Fruit fly (Drosophila melanogaster) whole organism, adult: ENCODE data around the gene eEF1gamma.

Experiments used
- CG11617 ChIP-seq: fragments of 200-800 bp; sonication (Bioruptor generic); optimal IDR thresholded peaks from 2 replicates; lab custom pipeline; 2017; ENCODE audit warnings: mild to moderate bottlenecking, missing biosample characterization, missing genetic modification reagents, missing genetic modification characterization
- CG12768 ChIP-seq: fragments of 200-800 bp; sonication (Bioruptor generic); optimal IDR thresholded peaks from 2 replicates; lab custom pipeline; 2017; ENCODE audit warnings: missing biosample characterization, missing genetic modification characterization, mild to moderate bottlenecking, moderate library complexity, missing genetic modification reagents
- CG14711 ChIP-seq: fragments of 200-800 bp; sonication (Bioruptor generic); optimal IDR thresholded peaks from 2 replicates; lab custom pipeline; 2018; ENCODE audit warnings: missing biosample characterization, mild to moderate bottlenecking, missing genetic modification characterization, moderate library complexity
- CG1620 ChIP-seq: fragments of 200-800 bp; sonication (Bioruptor generic); optimal IDR thresholded peaks from 2 replicates; lab custom pipeline; 2016; ENCODE audit warnings: missing biosample characterization, missing genetic modification characterization
- CG33017 ChIP-seq: fragments of 200-800 bp; sonication (Bioruptor generic); optimal IDR thresholded peaks from 2 replicates; lab custom pipeline; 2018; ENCODE audit warnings: missing biosample characterization, mild to moderate bottlenecking, missing genetic modification characterization, moderate library complexity
- CG5204 ChIP-seq: fragments of 200-800 bp; sonication (Bioruptor generic); optimal IDR thresholded peaks from 2 replicates; lab custom pipeline; 2016; ENCODE audit warnings: missing biosample characterization, missing genetic modification characterization
- CG7045 ChIP-seq: fragments of 200-800 bp; sonication (Bioruptor generic); optimal IDR thresholded peaks from 2 replicates; lab custom pipeline; 2017; ENCODE audit warnings: missing biosample characterization, mild to moderate bottlenecking, missing genetic modification characterization
- CG7101 ChIP-seq: fragments of 200-800 bp; sonication (Bioruptor generic); optimal IDR thresholded peaks from 2 replicates; lab custom pipeline; 2018; ENCODE audit warnings: missing biosample characterization, mild to moderate bottlenecking, missing genetic modification characterization, moderate library complexity
- Clk ChIP-seq: fragments of 200-800 bp; sonication (Bioruptor generic); optimal IDR thresholded peaks from 2 replicates; lab custom pipeline; 2017; ENCODE audit warnings: missing biosample characterization, missing genetic modification characterization
- Crg-1 ChIP-seq: fragments of 200-800 bp; sonication (Bioruptor generic); optimal IDR thresholded peaks from 2 replicates; lab custom pipeline; 2016; ENCODE audit warnings: missing biosample characterization, missing genetic modification characterization
- Hr96 ChIP-seq: fragments of 200-800 bp; sonication (Bioruptor generic); optimal IDR thresholded peaks from 2 replicates; lab custom pipeline; 2016; ENCODE audit warnings: missing biosample characterization, missing genetic modification characterization
- Mnt ChIP-seq: fragments of 200-800 bp; sonication (Bioruptor generic); optimal IDR thresholded peaks from 2 replicates; lab custom pipeline; 2016; ENCODE audit warnings: missing biosample characterization, mild to moderate bottlenecking, missing genetic modification characterization
- bab1 ChIP-seq: fragments of 200-800 bp; sonication (Bioruptor generic); optimal IDR thresholded peaks from 3 replicates; lab custom pipeline; 2019; ENCODE audit warnings: missing biosample characterization, mild to moderate bottlenecking, missing genetic modification characterization, moderate library complexity
- cic ChIP-seq: fragments of 200-800 bp; sonication (Bioruptor generic); optimal IDR thresholded peaks from 2 replicates; lab custom pipeline; 2017; ENCODE audit warnings: missing biosample characterization, mild to moderate bottlenecking, missing genetic modification characterization, moderate library complexity
- cnc ChIP-seq, 2 experiments: fragments of >200 bp; optimal IDR thresholded peaks; 2 replicates each; lab custom pipeline; 2017
- kay ChIP-seq: fragments of 200-800 bp; sonication (Bioruptor generic); peaks from one replicate; lab custom pipeline; 2016; ENCODE audit warnings: missing biosample characterization, missing genetic modification characterization, borderline replicate concordance
- ovo ChIP-seq: fragments of 200-800 bp; sonication (Bioruptor generic); optimal IDR thresholded peaks from 2 replicates; lab custom pipeline; 2016; ENCODE audit warnings: missing biosample characterization, missing genetic modification characterization
- pad ChIP-seq: fragments of 200-800 bp; sonication (Bioruptor generic); optimal IDR thresholded peaks from 3 replicates; lab custom pipeline; 2017; ENCODE audit warnings: missing biosample characterization, missing genetic modification characterization, mild to moderate bottlenecking, moderate library complexity, missing genetic modification reagents
- tj ChIP-seq: fragments of 200-800 bp; sonication (Bioruptor generic); optimal IDR thresholded peaks from 3 replicates; lab custom pipeline; 2017; ENCODE audit warnings: missing biosample characterization, mild to moderate bottlenecking, missing genetic modification characterization, moderate library complexity
- toe ChIP-seq: fragments of 200-800 bp; sonication (Bioruptor generic); optimal IDR thresholded peaks from 2 replicates; lab custom pipeline; 2016; ENCODE audit warnings: missing biosample characterization, missing genetic modification characterization

Gene eEF1gamma

dm6 chr3R:29256811-29257439 lies 37.0 kb downstream of the eEF1gamma start:
- peak; percentile 44 for TF ChIP-seq tj (GFP tag; lab: Kevin White, UChicago)
- TF ChIP-seq Hr96 = no peak

DNA sequence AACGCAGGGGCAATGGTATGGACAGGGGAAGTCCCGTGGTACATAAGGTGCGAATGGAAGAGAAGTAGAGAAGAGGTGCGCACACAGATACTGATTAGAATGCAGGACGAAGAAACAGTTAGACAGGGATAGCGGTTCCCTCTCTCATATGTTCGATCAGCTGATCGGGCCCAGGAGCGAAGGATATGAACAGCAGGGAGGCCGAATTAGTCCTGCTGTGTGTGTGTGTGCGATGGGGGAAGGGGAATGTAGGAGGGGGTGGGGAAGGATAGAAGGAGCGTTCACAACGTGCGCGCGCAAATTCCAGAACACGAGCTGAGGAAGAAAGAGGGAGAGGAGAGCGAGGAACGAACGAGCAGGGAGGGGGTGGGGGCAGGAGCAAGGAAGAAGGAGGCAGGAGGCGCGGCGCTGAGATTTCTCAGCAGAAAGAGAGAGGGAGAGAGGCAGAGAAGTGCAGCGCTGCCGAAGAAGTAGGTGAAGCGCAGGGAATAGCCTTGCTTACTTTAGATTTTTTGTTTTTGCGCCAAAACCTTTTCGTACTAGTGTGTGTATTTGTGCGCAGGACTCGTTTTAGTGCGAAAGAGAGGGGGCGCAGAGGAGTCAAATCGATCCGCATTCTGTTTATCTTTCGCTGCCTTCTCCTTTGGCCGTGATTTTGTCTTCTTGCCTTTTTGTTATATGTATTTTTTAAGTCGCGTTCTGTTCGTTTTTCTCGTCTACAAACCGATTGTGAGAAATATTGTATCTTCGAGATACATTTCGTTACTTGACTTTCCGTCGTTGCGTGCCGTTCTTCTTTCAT lies 38.1 kb downstream of the eEF1gamma start:
- no peak for TF ChIP-seq CG12768 (GFP tag; lab: Kevin White, UChicago)
- peak; percentile 69 for TF ChIP-seq pad

dm6 chr3R:29259466-29260132 lies 39.6 kb downstream of the eEF1gamma start:
- TF ChIP-seq CG12768 (GFP tag; lab: Kevin White, UChicago) (no peak), cic (GFP tag; lab: Kevin White, UChicago) (no peak), CG7045 (GFP tag; lab: Kevin White, UChicago) (no peak), kay (no peak), CG33017 (tag; lab: Kevin White, UChicago) (no peak), toe (GFP tag; lab: Kevin White, UChicago) (no peak), CG7101 (tag; lab: Kevin White, UChicago) (no peak), CG14711 (no peak), bab1 (no peak)

DNA sequence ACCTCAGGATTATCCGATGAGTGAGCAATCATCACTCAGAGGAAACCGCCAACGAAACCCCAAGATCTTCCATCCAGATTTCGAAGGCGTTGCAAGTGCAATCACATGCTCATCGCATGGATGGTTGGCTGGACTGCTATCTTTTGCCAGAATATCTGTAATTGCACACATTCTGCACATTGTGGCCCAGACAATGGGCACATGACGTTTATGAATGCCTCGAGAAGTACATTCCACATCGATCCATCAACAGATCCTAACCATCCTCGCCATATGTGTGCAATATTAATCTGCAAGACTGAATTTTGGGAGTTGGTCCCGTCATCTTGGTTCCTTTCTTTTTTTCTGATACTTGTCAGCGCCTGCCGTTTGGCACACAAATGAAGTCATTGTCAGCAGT lies 42.5 kb downstream of the eEF1gamma start:
- TF ChIP-seq pad (no peak), CG1620 (GFP tag; lab: Kevin White, UChicago) (no peak), CG14711 (no peak), CG33017 (tag; lab: Kevin White, UChicago) (no peak), Clk (GFP tag; lab: Kevin White, UChicago) (no peak), CG7101 (tag; lab: Kevin White, UChicago) (no peak), ovo (GFP tag; lab: Kevin White, UChicago) (no peak), CG7045 (GFP tag; lab: Kevin White, UChicago) (no peak), Crg-1 (GFP tag; lab: Kevin White, UChicago) (no peak), CG5204 (GFP tag; lab: Kevin White, UChicago) (no peak), bab1 (no peak), cnc (optimal IDR thresholded peaks at IDR 0.05; lab: Kevin White, UChicago) (no peak), cic (GFP tag; lab: Kevin White, UChicago) (no peak), CG11617 (GFP tag; lab: Kevin White, UChicago) (no peak), CG12768 (GFP tag; lab: Kevin White, UChicago) (no peak), Mnt (GFP tag; lab: Kevin White, UChicago) (no peak)

DNA sequence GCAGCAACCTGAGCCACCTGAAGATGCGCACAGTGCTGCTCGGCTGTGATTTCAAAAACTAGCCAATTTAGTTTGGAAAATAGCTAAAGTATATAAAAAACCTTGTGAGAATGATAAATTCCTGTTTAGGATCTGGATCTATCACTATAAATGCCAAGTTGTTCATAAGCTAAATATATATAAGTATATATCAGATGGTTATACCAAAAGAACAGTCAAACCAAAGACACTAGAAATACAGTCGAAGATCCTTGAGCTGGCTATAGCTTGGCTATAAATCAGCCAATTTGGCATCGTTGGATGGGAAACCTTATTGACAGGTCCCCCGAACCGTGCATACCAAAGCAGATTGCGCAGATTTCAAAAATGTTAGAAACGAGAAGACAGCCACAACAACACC lies 43.3 kb downstream of the eEF1gamma start:
- no peak for TF ChIP-seq CG14711
- no peak for TF ChIP-seq kay
- TF ChIP-seq cnc (optimal IDR thresholded peaks at IDR 0.05; lab: Kevin White, UChicago) = no peak
- TF ChIP-seq Hr96 = no peak
- no peak for TF ChIP-seq CG33017 (tag; lab: Kevin White, UChicago)
- no peak for TF ChIP-seq CG12768 (GFP tag; lab: Kevin White, UChicago)
- TF ChIP-seq toe (GFP tag; lab: Kevin White, UChicago) = no peak
- TF ChIP-seq tj (GFP tag; lab: Kevin White, UChicago) = no peak
- no peak for TF ChIP-seq CG1620 (GFP tag; lab: Kevin White, UChicago)
- no peak for TF ChIP-seq CG5204 (GFP tag; lab: Kevin White, UChicago)

- no peak for TF ChIP-seq ovo (GFP tag; lab: Kevin White, UChicago)
Measured at dm6 chr3R:29265075-29265474, 45.1 kb downstream of the eEF1gamma start.

dm6 chr3R:29266607-29267006 lies 46.6 kb downstream of the eEF1gamma start:
- TF ChIP-seq kay (no peak), CG12768 (GFP tag; lab: Kevin White, UChicago) (no peak), bab1 (no peak), CG33017 (tag; lab: Kevin White, UChicago) (no peak), pad (no peak), Hr96 (no peak), tj (GFP tag; lab: Kevin White, UChicago) (no peak), CG7101 (tag; lab: Kevin White, UChicago) (no peak), CG1620 (GFP tag; lab: Kevin White, UChicago) (no peak), cnc (optimal IDR thresholded peaks at IDR 0.05; lab: Kevin White, UChicago) (no peak), CG5204 (GFP tag; lab: Kevin White, UChicago) (no peak), CG11617 (GFP tag; lab: Kevin White, UChicago) (no peak), Mnt (GFP tag; lab: Kevin White, UChicago) (no peak), CG14711 (no peak), Clk (GFP tag; lab: Kevin White, UChicago) (no peak), Crg-1 (GFP tag; lab: Kevin White, UChicago) (no peak), ovo (GFP tag; lab: Kevin White, UChicago) (no peak), CG7045 (GFP tag; lab: Kevin White, UChicago) (no peak)
